Fruit fly (Drosophila melanogaster) whole organism, prepupa: Measurements from ENCODE around the gene zfh1.

Experiments
- CG10631 ChIP-seq: fragments of 200-800 bp; sonication (Bioruptor generic); optimal IDR thresholded peaks from 2 replicates; lab custom pipeline; 2016; ENCODE audit warnings: missing biosample characterization, missing genetic modification characterization
- CG10669 ChIP-seq: fragments of 200-800 bp; sonication (Bioruptor generic); optimal IDR thresholded peaks from 3 replicates; lab custom pipeline; 2018; ENCODE audit warnings: missing biosample characterization, mild to moderate bottlenecking, missing genetic modification characterization, moderate library complexity
- CG11294 ChIP-seq: fragments of 200-800 bp; sonication (Bioruptor generic); IDR thresholded peaks from 2 replicates; pipeline ENCODE4 v1.3.6; 2022; ENCODE audit warnings: missing biosample characterization, missing genetic modification characterization
- CG11902 ChIP-seq: fragments of 200-800 bp; sonication (Bioruptor generic); optimal IDR thresholded peaks from 3 replicates; lab custom pipeline; 2016; ENCODE audit warnings: missing biosample characterization, missing genetic modification characterization
- CG15336 ChIP-seq: fragments of 200-800 bp; sonication (Bioruptor generic); IDR thresholded peaks from 2 replicates; pipeline ENCODE4 v1.3.6; 2022; ENCODE audit warnings: missing biosample characterization, missing genetic modification characterization
- CG16779 ChIP-seq: fragments of 200-800 bp; sonication (Bioruptor generic); optimal IDR thresholded peaks from 3 replicates; lab custom pipeline; 2017; ENCODE audit warnings: missing biosample characterization, mild to moderate bottlenecking, missing genetic modification characterization
- CG3032 ChIP-seq: fragments of 200-800 bp; optimal IDR thresholded peaks from 2 replicates; lab custom pipeline; 2019; ENCODE audit warnings: missing biosample characterization, mild to moderate bottlenecking, missing genetic modification characterization, moderate library complexity
- CG31627 ChIP-seq: fragments of 200-800 bp; sonication (Bioruptor generic); optimal IDR thresholded peaks from 3 replicates; lab custom pipeline; 2016; ENCODE audit warnings: missing biosample characterization, missing genetic modification characterization
- CG32006 ChIP-seq: fragments of 200-800 bp; sonication (Bioruptor generic); optimal IDR thresholded peaks from 3 replicates; lab custom pipeline; 2017; ENCODE audit warnings: missing biosample characterization, mild to moderate bottlenecking, missing genetic modification characterization
- CG34406 ChIP-seq: fragments of 200-800 bp; sonication (Bioruptor generic); optimal IDR thresholded peaks from 3 replicates; lab custom pipeline; 2016; ENCODE audit warnings: missing biosample characterization, missing genetic modification characterization
- CG3919 ChIP-seq: fragments of 200-800 bp; sonication (Bioruptor generic); optimal IDR thresholded peaks from 3 replicates; lab custom pipeline; 2016; ENCODE audit warnings: missing biosample characterization, missing genetic modification characterization
- CG6163 ChIP-seq: fragments of 200-800 bp; sonication (Bioruptor generic); IDR thresholded peaks from 3 replicates; pipeline ENCODE4 v1.3.6; 2022; ENCODE audit warnings: missing biosample characterization, missing genetic modification characterization
- CG6276 ChIP-seq: fragments of 200-800 bp; sonication (Bioruptor generic); optimal IDR thresholded peaks from 2 replicates; lab custom pipeline; 2017; ENCODE audit warnings: missing biosample characterization, mild to moderate bottlenecking, missing genetic modification characterization
- CG6808 ChIP-seq: fragments of 200-800 bp; sonication (Bioruptor generic); optimal IDR thresholded peaks from 3 replicates; lab custom pipeline; 2017; ENCODE audit warnings: missing biosample characterization, missing genetic modification characterization, mild to moderate bottlenecking, moderate library complexity, missing genetic modification reagents
- CG6854 ChIP-seq: fragments of 200-800 bp; sonication (Bioruptor generic); optimal IDR thresholded peaks from 2 replicates; lab custom pipeline; 2017; ENCODE audit warnings: missing biosample characterization, mild to moderate bottlenecking, missing genetic modification characterization
- CG8119 ChIP-seq: fragments of 200-800 bp; sonication (Bioruptor generic); IDR thresholded peaks from 3 replicates; pipeline ENCODE4 v1.3.6; 2022; ENCODE audit warnings: missing biosample characterization, missing genetic modification characterization
- CG8319 ChIP-seq: fragments of 200-800 bp; sonication (Bioruptor generic); optimal IDR thresholded peaks from 3 replicates; lab custom pipeline; 2016; ENCODE audit warnings: missing biosample characterization, missing genetic modification characterization
- CG8632 ChIP-seq: fragments of 200-800 bp; sonication (Bioruptor generic); optimal IDR thresholded peaks from 3 replicates; lab custom pipeline; 2016; ENCODE audit warnings: missing biosample characterization, missing genetic modification characterization
- Eip75B ChIP-seq: fragments of 200-800 bp; sonication (Bioruptor generic); optimal IDR thresholded peaks from 3 replicates; lab custom pipeline; 2016; ENCODE audit warnings: missing biosample characterization, missing genetic modification characterization
- Eip93F ChIP-seq: fragments of 200-800 bp; sonication (Bioruptor generic); optimal IDR thresholded peaks from 2 replicates; lab custom pipeline; 2016; ENCODE audit warnings: missing biosample characterization, mild to moderate bottlenecking, missing genetic modification characterization
- Ets96B ChIP-seq: fragments of 200-800 bp; optimal IDR thresholded peaks from 2 replicates; lab custom pipeline; 2019; ENCODE audit warnings: missing biosample characterization, mild to moderate bottlenecking, missing genetic modification characterization, moderate library complexity
- Gug ChIP-seq: fragments of 200-800 bp; sonication (Bioruptor generic); IDR thresholded peaks from 2 replicates; pipeline ENCODE4 v1.3.6; 2022; ENCODE audit warnings: missing biosample characterization, missing genetic modification characterization
- Hr38 ChIP-seq: sonication (Bioruptor generic); optimal IDR thresholded peaks from 2 replicates; lab custom pipeline; 2016; ENCODE audit warnings: missing biosample characterization, missing genetic modification characterization
- Hr39 ChIP-seq: fragments of 200-800 bp; sonication (Bioruptor generic); optimal IDR thresholded peaks from 2 replicates; lab custom pipeline; 2016; ENCODE audit warnings: missing biosample characterization, missing genetic modification characterization
- Met ChIP-seq: fragments of 200-800 bp; sonication (Bioruptor generic); optimal IDR thresholded peaks from 3 replicates; lab custom pipeline; 2016; ENCODE audit warnings: missing biosample characterization, missing genetic modification characterization
- OdsH ChIP-seq: fragments of 200-800 bp; sonication (Bioruptor generic); optimal IDR thresholded peaks from 3 replicates; lab custom pipeline; 2016; ENCODE audit warnings: missing biosample characterization, missing genetic modification characterization
- Sox14 ChIP-seq: fragments of 200-800 bp; sonication (Bioruptor generic); optimal IDR thresholded peaks from 3 replicates; lab custom pipeline; 2016; ENCODE audit warnings: missing biosample characterization, missing genetic modification characterization
- achi ChIP-seq: fragments of 200-800 bp; sonication (Bioruptor generic); optimal IDR thresholded peaks from 3 replicates; lab custom pipeline; 2016; ENCODE audit warnings: missing biosample characterization, missing genetic modification characterization
- dsx ChIP-seq: fragments of 200-800 bp; optimal IDR thresholded peaks from 3 replicates; lab custom pipeline; 2019; ENCODE audit warnings: missing biosample characterization, mild to moderate bottlenecking, missing genetic modification characterization, moderate library complexity; ENCODE audit not compliant: poor library complexity, severe bottlenecking
- eg ChIP-seq: fragments of 200-800 bp; sonication (Bioruptor generic); IDR thresholded peaks from 3 replicates; pipeline ENCODE4 v1.3.6; 2022; ENCODE audit warnings: missing biosample characterization, missing genetic modification characterization
- esn ChIP-seq: fragments of 200-800 bp; sonication (Bioruptor generic); optimal IDR thresholded peaks from 2 replicates; lab custom pipeline; 2016; ENCODE audit warnings: missing biosample characterization, mild to moderate bottlenecking, missing genetic modification characterization, moderate library complexity
- fd85E ChIP-seq: fragments of 200-800 bp; sonication (Bioruptor generic); optimal IDR thresholded peaks from 3 replicates; lab custom pipeline; 2016; ENCODE audit warnings: missing biosample characterization, missing genetic modification characterization
- fkh ChIP-seq: fragments of 200-800 bp; sonication (Bioruptor generic); optimal IDR thresholded peaks from 3 replicates; lab custom pipeline; 2017; ENCODE audit warnings: missing biosample characterization, mild to moderate bottlenecking, missing genetic modification characterization, moderate library complexity
- spab ChIP-seq: fragments of 200-800 bp; sonication (Bioruptor generic); optimal IDR thresholded peaks from 2 replicates; lab custom pipeline; 2017; ENCODE audit warnings: missing biosample characterization, mild to moderate bottlenecking, missing genetic modification characterization, missing genetic modification reagents
- ss ChIP-seq, 2 experiments: fragments of 200-800 bp; sonication (Bioruptor generic); optimal IDR thresholded peaks; 2 replicates in 1 of 2; 3 replicates in 1 of 2; lab custom pipeline; 2017 to 2018; ENCODE audit warnings: mild to moderate bottlenecking in 2 of 2, missing biosample characterization in 2 of 2, missing genetic modification characterization in 2 of 2, moderate library complexity in 1 of 2
- svp ChIP-seq: fragments of 200-800 bp; sonication (Bioruptor generic); peaks from one replicate; lab custom pipeline; 2016; ENCODE audit warnings: missing biosample characterization, missing genetic modification characterization
- topi ChIP-seq: fragments of 200-800 bp; sonication (Bioruptor generic); optimal IDR thresholded peaks from 3 replicates; lab custom pipeline; 2016; ENCODE audit warnings: missing biosample characterization, missing genetic modification characterization
- vri ChIP-seq: fragments of 200-800 bp; sonication (Bioruptor generic); optimal IDR thresholded peaks from 3 replicates; lab custom pipeline; 2016; ENCODE audit warnings: missing biosample characterization, mild to moderate bottlenecking, missing genetic modification characterization

Gene zfh1

dm6 chr3R:30800319-30800981, 34.7 kb downstream of the zfh1 start (continued):
- TF ChIP-seq CG16779 (tag; lab: Kevin White, UChicago) (peak; percentile 42), CG10669 (peak; percentile 46), Sox14 (GFP tag; lab: Kevin White, UChicago) (peak; percentile 70), OdsH (GFP tag; lab: Kevin White, UChicago) (peak; percentile 29), CG11294 (0 out of 2 replicates have a peak, but pooled peaks have one; percentile 15), eg (GFP tag; lab: Robert Waterston, UW) (peak; percentile 56; the same call in 1 of the 3 replicates), CG3032 (tag; lab: Kevin White, UChicago) (peak; percentile 57), CG31627 (GFP tag; lab: Kevin White, UChicago) (peak; percentile 29), Ets96B (peak; percentile 43)

- TF ChIP-seq CG6163 (no peak), vri (GFP tag; lab: Kevin White, UChicago) (no peak), CG8119 (GFP tag; lab: Robert Waterston, UW) (no peak), CG6808 (GFP tag; lab: Kevin White, UChicago) (no peak), CG6276 (no peak), CG32006 (GFP tag; lab: Kevin White, UChicago) (no peak), CG34406 (GFP tag; lab: Kevin White, UChicago) (no peak), Gug (GFP tag; lab: Robert Waterston, UW) (no peak), eg (GFP tag; lab: Robert Waterston, UW) (no peak), CG15336 (no peak), CG10631 (GFP tag; lab: Kevin White, UChicago) (no peak), fkh (GFP tag; lab: Kevin White, UChicago) (no peak)
Observed at dm6 chr3R:30801463-30801862, 35.7 kb downstream of the zfh1 start.

dm6 chr3R:30802115-30802682, 36.5 kb downstream of the zfh1 start:
- TF ChIP-seq CG16779 (tag; lab: Kevin White, UChicago) (no peak), Eip75B (no peak), fkh (GFP tag; lab: Kevin White, UChicago) (peak; percentile 91), esn (GFP tag; lab: Kevin White, UChicago) (peak; percentile 17)

- TF ChIP-seq CG11902 (GFP tag; lab: Kevin White, UChicago) (no peak), Met (GFP tag; lab: Kevin White, UChicago) (no peak), CG3919 (GFP tag; lab: Kevin White, UChicago) (no peak), CG6854 (GFP tag; lab: Kevin White, UChicago) (no peak), Hr38 (GFP tag; lab: Kevin White, UChicago) (no peak)
Observed at dm6 chr3R:30802779-30803178, 37.1 kb downstream of the zfh1 start.

- TF ChIP-seq fd85E (GFP tag; lab: Kevin White, UChicago): no peak
- 0 out of 3 replicates have a peak, but pooled peaks have one; percentile 22 for TF ChIP-seq CG6163
Observed at dm6 chr3R:30803212-30803814, 37.6 kb downstream of the zfh1 start.

dm6 chr3R:30803815-30804515, 38.2 kb downstream of the zfh1 start:
- peak; percentile 72 for TF ChIP-seq Ets96B
- TF ChIP-seq eg (GFP tag; lab: Robert Waterston, UW): peak; percentile 67; the same call in 2 of the 3 replicates
- peak; percentile 86 for TF ChIP-seq CG11902 (GFP tag; lab: Kevin White, UChicago)
- peak; percentile 86 for TF ChIP-seq topi
- TF ChIP-seq CG8632 (GFP tag; lab: Kevin White, UChicago): peak; percentile 87
- peak; percentile 85 for TF ChIP-seq Hr39
- TF ChIP-seq spab (GFP tag; lab: Kevin White, UChicago): peak; percentile 83
- peak; percentile 68; the same call in 1 of the 2 replicates for TF ChIP-seq CG11294
- TF ChIP-seq Eip93F (GFP tag; lab: Kevin White, UChicago): no peak
- peak; percentile 57 to 79 for TF ChIP-seq ss (GFP tag; optimal IDR thresholded peaks at IDR 0.05; lab: Kevin White, UChicago)
- peak; percentile 83 for TF ChIP-seq CG3919 (GFP tag; lab: Kevin White, UChicago)
- peak; percentile 57 for TF ChIP-seq CG8319 (GFP tag; lab: Kevin White, UChicago)
- peak; percentile 84 for TF ChIP-seq achi (GFP tag; lab: Kevin White, UChicago)
- peak; percentile 84 for TF ChIP-seq svp (GFP tag; lab: Kevin White, UChicago)
- peak; percentile 44 for TF ChIP-seq CG16779 (tag; lab: Kevin White, UChicago)
- peak; percentile 52 for TF ChIP-seq dsx (GFP tag; lab: Kevin White, UChicago)
